Worm (Caenorhabditis elegans): ENCODE results near the gene Y66D12A.7.
A peak's percentile ranks its signal among the peaks of the same experiment; 100 is the strongest.

Y66D12A.7 gene

ce11 chrIII:11565602-11566001 lies 14.7 kb downstream of the Y66D12A.7 start, which contains the start of gene Y66D12A.10:
Gene Y66D12A.10 (plus strand): TSS chrIII:11565874.
- no peak for TF ChIP-seq lin-11 (tag; optimal IDR thresholded peaks at IDR 0.05)
- no peak for TF ChIP-seq pat-9 (tag; optimal IDR thresholded peaks at IDR 0.05)
- TF ChIP-seq npax-4 (tag; optimal IDR thresholded peaks at IDR 0.05) = no peak
- no peak for TF ChIP-seq pros-1 (tag; optimal IDR thresholded peaks at IDR 0.05)
- TF ChIP-seq pqm-1 (tag; optimal IDR thresholded peaks at IDR 0.05) = no peak
- TF ChIP-seq C08G9.2 (tag; optimal IDR thresholded peaks at IDR 0.05) = no peak
- TF ChIP-seq ztf-16 (tag; optimal IDR thresholded peaks at IDR 0.05) = no peak
- no peak for TF ChIP-seq sox-4 (tag; optimal IDR thresholded peaks at IDR 0.05)
- TF ChIP-seq sdc-2 (tag; optimal IDR thresholded peaks at IDR 0.05) = no peak
- no peak for TF ChIP-seq unc-86 (tag; optimal IDR thresholded peaks at IDR 0.05)
- TF ChIP-seq hlh-8 (tag; optimal IDR thresholded peaks at IDR 0.05) = no peak
- no peak for TF ChIP-seq pag-3 (tag; optimal IDR thresholded peaks at IDR 0.05; ENCODE audit: borderline replicate concordance)
- TF ChIP-seq nhr-232 (tag; optimal IDR thresholded peaks at IDR 0.05) = no peak
- TF ChIP-seq hlh-13 (GFP tag; optimal IDR thresholded peaks at IDR 0.05) = no peak
- no peak for TF ChIP-seq F13H6.1 (tag; optimal IDR thresholded peaks at IDR 0.05)
- no peak for TF ChIP-seq madf-2 (tag; optimal IDR thresholded peaks at IDR 0.05)
- TF ChIP-seq C38D4.7 (GFP tag; optimal IDR thresholded peaks at IDR 0.05) = no peak
- TF ChIP-seq ceh-24 (tag; optimal IDR thresholded peaks at IDR 0.05) = no peak
- TF ChIP-seq zip-5 (tag; optimal IDR thresholded peaks at IDR 0.05) = no peak

ce11 chrIII:11563417-11563949 lies 16.8 kb downstream of the Y66D12A.7 start, which contains the start of gene Y66D12A.11:
Gene Y66D12A.11 (plus strand): TSS chrIII:11563467.
- TF ChIP-seq ceh-19 (GFP tag; optimal IDR thresholded peaks at IDR 0.05) (no peak), dmd-4 (tag; optimal IDR thresholded peaks at IDR 0.05; ENCODE audit: borderline replicate concordance) (no peak), sox-2 (GFP tag; IDR thresholded peaks at IDR 0.05) (no peak), nhr-11 (tag; optimal IDR thresholded peaks at IDR 0.05) (no peak), sox-4 (tag; optimal IDR thresholded peaks at IDR 0.05) (no peak), ceh-45 (GFP tag; IDR thresholded peaks at IDR 0.05) (no peak), zip-5 (tag; optimal IDR thresholded peaks at IDR 0.05) (no peak), ceh-31 (tag; optimal IDR thresholded peaks at IDR 0.05) (no peak), ceh-30 (tag; optimal IDR thresholded peaks at IDR 0.05) (no peak), hlh-8 (tag; optimal IDR thresholded peaks at IDR 0.05) (no peak), ttx-3 (tag; optimal IDR thresholded peaks at IDR 0.05) (no peak), ceh-34 (tag; optimal IDR thresholded peaks at IDR 0.05) (no peak), che-1 (tag; optimal IDR thresholded peaks at IDR 0.05) (no peak), ceh-24 (tag; optimal IDR thresholded peaks at IDR 0.05) (no peak), elt-2 (tag; optimal IDR thresholded peaks at IDR 0.05) (no peak), hlh-13 (GFP tag; optimal IDR thresholded peaks at IDR 0.05) (no peak)

ce11 chrIII:11561597-11561996 lies 18.7 kb downstream of the Y66D12A.7 start:
- TF ChIP-seq tbx-2 (tag; optimal IDR thresholded peaks at IDR 0.05) (no peak), elt-4 (tag; optimal IDR thresholded peaks at IDR 0.05) (peak; percentile 86)

- TF ChIP-seq ceh-14 (tag; optimal IDR thresholded peaks at IDR 0.05) = no peak
- TF ChIP-seq elt-2 (tag; optimal IDR thresholded peaks at IDR 0.05) = peak; percentile 75
- peak; percentile 22 for TF ChIP-seq ceh-6 (GFP tag; optimal IDR thresholded peaks at IDR 0.05)
Observed at ce11 chrIII:11560504-11561202, 19.6 kb downstream of the Y66D12A.7 start, which contains the start of gene ztf-29. Gene ztf-29 (plus strand): TSS chrIII:11561152.

- TF ChIP-seq ceh-19 (GFP tag; optimal IDR thresholded peaks at IDR 0.05) = no peak
- no peak for TF ChIP-seq eyg-1 (tag; optimal IDR thresholded peaks at IDR 0.05)
- TF ChIP-seq nhr-232 (tag; optimal IDR thresholded peaks at IDR 0.05) = no peak
- no peak for TF ChIP-seq zip-5 (tag; optimal IDR thresholded peaks at IDR 0.05)
- no peak for TF ChIP-seq hlh-30 (tag; optimal IDR thresholded peaks at IDR 0.05; ENCODE audit: insufficient read depth)
- no peak for TF ChIP-seq dmd-4 (tag; optimal IDR thresholded peaks at IDR 0.05; ENCODE audit: borderline replicate concordance)
- no peak for TF ChIP-seq fax-1 (tag; optimal IDR thresholded peaks at IDR 0.05)
- no peak for TF ChIP-seq ama-1 (optimal IDR thresholded peaks at IDR 0.05)
- TF ChIP-seq T23F11.4 (GFP tag; optimal IDR thresholded peaks at IDR 0.05) = no peak
- no peak for TF ChIP-seq unc-3 (GFP tag; conservative IDR thresholded peaks at IDR 0.05)
- TF ChIP-seq unc-3 (tag; optimal IDR thresholded peaks at IDR 0.05) = no peak
- TF ChIP-seq che-1 (tag; optimal IDR thresholded peaks at IDR 0.05) = no peak
- TF ChIP-seq pqm-1 (tag; optimal IDR thresholded peaks at IDR 0.05) = no peak
- TF ChIP-seq nhr-11 (tag; optimal IDR thresholded peaks at IDR 0.05) = no peak
- TF ChIP-seq sdc-2 (tag; optimal IDR thresholded peaks at IDR 0.05) = no peak
- TF ChIP-seq ceh-30 (tag; optimal IDR thresholded peaks at IDR 0.05) = no peak
- no peak for TF ChIP-seq ttx-3 (tag; optimal IDR thresholded peaks at IDR 0.05)
- TF ChIP-seq lin-11 (tag; optimal IDR thresholded peaks at IDR 0.05) = no peak
- no peak for TF ChIP-seq ceh-18 (tag; optimal IDR thresholded peaks at IDR 0.05)
- TF ChIP-seq odd-2 (tag; optimal IDR thresholded peaks at IDR 0.05) = no peak
Observed at ce11 chrIII:11559677-11560076, 20.6 kb downstream of the Y66D12A.7 start.
